Worm (Caenorhabditis elegans) whole organism, late embryonic: ENCODE measurements around the gene C18E9.5.

Source experiments
- Y22D7AL.16 ChIP-seq: sonication (generic microtip); optimal IDR thresholded peaks from 2 replicates; lab custom pipeline; 2016; ENCODE audit warnings: missing genetic modification characterization, missing compliant biosample characterization
- che-1 ChIP-seq: sonication (generic microtip); optimal IDR thresholded peaks from 2 replicates; lab custom pipeline; 2016; ENCODE audit warnings: mild to moderate bottlenecking, missing genetic modification characterization, missing compliant biosample characterization
- hlh-8 ChIP-seq: sonication (generic microtip); optimal IDR thresholded peaks from 2 replicates; lab custom pipeline; 2016; ENCODE audit warnings: missing genotype, missing genetic modification characterization, missing compliant biosample characterization
- lin-11 ChIP-seq: fragments of 200-800 bp; sonication (Bioruptor generic); optimal IDR thresholded peaks from 2 replicates; lab custom pipeline; 2018; ENCODE audit warnings: mild to moderate bottlenecking, missing genetic modification characterization, missing compliant biosample characterization
- syd-9 ChIP-seq: sonication (generic microtip); optimal IDR thresholded peaks from 2 replicates; lab custom pipeline; 2016; ENCODE audit warnings: mild to moderate bottlenecking, missing genetic modification characterization, moderate library complexity, missing compliant biosample characterization

- TF ChIP-seq syd-9 (tag; lab: Kevin White, UChicago): no peak
- no peak for TF ChIP-seq che-1 (tag; lab: Kevin White, UChicago)
- no peak for TF ChIP-seq Y22D7AL.16 (tag; lab: Kevin White, UChicago)
- TF ChIP-seq lin-11: no peak
- no peak for TF ChIP-seq hlh-8 (tag; lab: Kevin White, UChicago)
These were observed 19.7 kb downstream of the C18E9.5 start, which contains the start of gene C18E9.9 for ce11 chrII:8989444-8989843.
